Worm (Caenorhabditis elegans) whole organism, early embryonic: ENCODE data around the gene his-71.

Source experiments
- ama-1 ChIP-seq: fragments of 150-350 bp; optimal IDR thresholded peaks from 2 replicates; lab custom pipeline; 2014
- tra-4 ChIP-seq: sonication (generic microtip); optimal IDR thresholded peaks from 2 replicates; lab custom pipeline; 2017; ENCODE audit warnings: missing genetic modification characterization, missing compliant biosample characterization

- no peak for TF ChIP-seq tra-4 (tag; lab: Kevin White, UChicago)
- TF ChIP-seq ama-1 (lab: Kevin White, UChicago), result no peak
Observed at ce11 chrX:8014407-8015003, 32.6 kb upstream of the his-71 start, which contains the start of gene unk-1.
